Worm (Caenorhabditis elegans) whole organism, L2 larva: ENCODE data around the gene C27H5.12.

Experiments used
- egl-27 ChIP-seq: sonication (generic microtip); optimal IDR thresholded peaks from 3 replicates; lab custom pipeline; 2017; ENCODE audit warnings: missing biosample characterization, missing genetic modification reagents, missing genetic modification characterization
- elt-3 ChIP-seq: sonication (generic microtip); optimal IDR thresholded peaks from 2 replicates; lab custom pipeline; 2017; ENCODE audit warnings: missing biosample characterization, missing genetic modification characterization

ce11 chrII:7199308-7199707, 37.9 kb upstream of the C27H5.12 start, which contains the start of gene E04F6.6:
- TF ChIP-seq egl-27 (tag; lab: Kevin White, UChicago) (no peak), elt-3 (tag; lab: Kevin White, UChicago) (no peak)
